Fruit fly (Drosophila melanogaster) whole organism, embryonic: ENCODE measurements around the gene CG12016.

Source experiments
- CG10979 ChIP-seq: fragments of 200-800 bp; sonication (Bioruptor generic); optimal IDR thresholded peaks from 2 replicates; lab custom pipeline; 2018; ENCODE audit warnings: missing biosample characterization, mild to moderate bottlenecking, missing genetic modification characterization, moderate library complexity
- CG14014 ChIP-seq: fragments of 200-800 bp; sonication (Bioruptor generic); IDR thresholded peaks from 2 replicates; pipeline ENCODE4 v1.3.6; 2022; ENCODE audit warnings: missing biosample characterization, missing genetic modification characterization
- CG15514 ChIP-seq: fragments of 200-800 bp; sonication (Bioruptor generic); optimal IDR thresholded peaks from 3 replicates; lab custom pipeline; 2017; ENCODE audit warnings: missing biosample characterization, missing genetic modification characterization, mild to moderate bottlenecking, moderate library complexity, missing genetic modification reagents
- CG17802 ChIP-seq: fragments of 200-800 bp; sonication (Bioruptor generic); optimal IDR thresholded peaks from 2 replicates; lab custom pipeline; 2018; ENCODE audit warnings: missing biosample characterization, mild to moderate bottlenecking, missing genetic modification characterization, moderate library complexity
- CG30431 ChIP-seq: fragments of 200-800 bp; sonication (Bioruptor generic); optimal IDR thresholded peaks from 2 replicates; lab custom pipeline; 2017; ENCODE audit warnings: missing biosample characterization, missing genetic modification characterization
- CG32772 ChIP-seq: fragments of 200-800 bp; sonication (Bioruptor generic); IDR thresholded peaks from 2 replicates; pipeline ENCODE4 v1.3.6; 2022; ENCODE audit warnings: missing biosample characterization, missing genetic modification characterization
- CG43689 ChIP-seq: fragments of 200-800 bp; sonication (Bioruptor generic); IDR thresholded peaks from 2 replicates; pipeline ENCODE4 v1.3.6; 2022; ENCODE audit warnings: missing biosample characterization, missing genetic modification characterization
- CG6813 ChIP-seq: fragments of 200-800 bp; sonication (Bioruptor generic); optimal IDR thresholded peaks from 2 replicates; lab custom pipeline; 2017; ENCODE audit warnings: missing biosample characterization, missing genetic modification characterization, mild to moderate bottlenecking, moderate library complexity, missing genetic modification reagents
- CG8924 ChIP-seq: fragments of 200-800 bp; optimal IDR thresholded peaks from 3 replicates; lab custom pipeline; 2019; ENCODE audit warnings: missing biosample characterization, mild to moderate bottlenecking, missing genetic modification characterization, moderate library complexity
- CG9797 ChIP-seq: fragments of 200-800 bp; sonication (Bioruptor generic); optimal IDR thresholded peaks from 3 replicates; lab custom pipeline; 2018; ENCODE audit warnings: missing biosample characterization, mild to moderate bottlenecking, missing genetic modification characterization
- CG9932 ChIP-seq: fragments of 200-800 bp; sonication (Bioruptor generic); IDR thresholded peaks from 2 replicates; pipeline ENCODE4 v1.3.6; 2022; ENCODE audit warnings: missing biosample characterization, missing genetic modification characterization
- Camta ChIP-seq: fragments of 200-800 bp; sonication (Bioruptor generic); optimal IDR thresholded peaks from 2 replicates; lab custom pipeline; 2016; ENCODE audit warnings: missing biosample characterization, missing genetic modification characterization
- Dad ChIP-seq: fragments of 200-800 bp; sonication (Bioruptor generic); optimal IDR thresholded peaks from 3 replicates; lab custom pipeline; 2016; ENCODE audit warnings: missing biosample characterization, missing genetic modification characterization
- Doc2 ChIP-seq: fragments of 200-800 bp; sonication (Bioruptor generic); IDR thresholded peaks from 2 replicates; pipeline ENCODE4 v1.3.6; 2022; ENCODE audit warnings: missing biosample characterization, missing genetic modification characterization
- Dp ChIP-seq: fragments of 200-800 bp; sonication (Bioruptor generic); optimal IDR thresholded peaks from 2 replicates; lab custom pipeline; 2018; ENCODE audit warnings: missing biosample characterization, mild to moderate bottlenecking, missing genetic modification characterization, moderate library complexity
- Dref ChIP-seq: fragments of 200-800 bp; sonication (Bioruptor generic); IDR thresholded peaks from 2 replicates; pipeline ENCODE4 v1.3.6; 2022; ENCODE audit warnings: missing biosample characterization, missing genetic modification characterization
- Eip74EF ChIP-seq, 2 experiments: fragments of 200-800 bp in 1 of 2; fragments of >200 bp in 1 of 2; sonication (Bioruptor generic) in 1 of 2; optimal IDR thresholded peaks; 2 replicates each; lab custom pipeline; 2017 to 2019; ENCODE audit warnings: missing biosample characterization in 2 of 2, missing genetic modification characterization in 2 of 2, mild to moderate bottlenecking in 1 of 2, moderate library complexity in 1 of 2
- Hmx ChIP-seq: fragments of 200-800 bp; sonication (Bioruptor generic); optimal IDR thresholded peaks from 2 replicates; lab custom pipeline; 2016; ENCODE audit warnings: missing biosample characterization, missing genetic modification characterization
- MTF-1 ChIP-seq: fragments of 200-800 bp; sonication (Bioruptor generic); optimal IDR thresholded peaks from 2 replicates; lab custom pipeline; 2018; ENCODE audit warnings: missing biosample characterization, mild to moderate bottlenecking, missing genetic modification characterization, borderline replicate concordance
- Max ChIP-seq: fragments of 200-800 bp; sonication (Bioruptor generic); optimal IDR thresholded peaks from 2 replicates; lab custom pipeline; 2016; ENCODE audit warnings: missing biosample characterization, mild to moderate bottlenecking, missing genetic modification characterization
- NC2α ChIP-seq: fragments of 200-800 bp; sonication (Bioruptor generic); optimal IDR thresholded peaks from 2 replicates; lab custom pipeline; 2016; ENCODE audit warnings: missing biosample characterization, missing genetic modification characterization
- NC2β ChIP-seq: fragments of 200-800 bp; sonication (Bioruptor generic); optimal IDR thresholded peaks from 2 replicates; lab custom pipeline; 2016; ENCODE audit warnings: missing biosample characterization, missing genetic modification characterization
- NfI ChIP-seq: fragments of 200-800 bp; sonication (Bioruptor generic); optimal IDR thresholded peaks from 3 replicates; lab custom pipeline; 2018; ENCODE audit warnings: missing biosample characterization, mild to moderate bottlenecking, missing genetic modification characterization, moderate library complexity
- Sox102F ChIP-seq: fragments of 200-800 bp; sonication (Bioruptor generic); optimal IDR thresholded peaks from 2 replicates; lab custom pipeline; 2018; ENCODE audit warnings: missing biosample characterization, mild to moderate bottlenecking, missing genetic modification characterization, moderate library complexity
- ara ChIP-seq: fragments of 200-800 bp; sonication (Bioruptor generic); IDR thresholded peaks from 2 replicates; pipeline ENCODE4 v1.3.6; 2022; ENCODE audit warnings: missing biosample characterization, missing genetic modification characterization
- ato ChIP-seq: fragments of 200-800 bp; sonication (Bioruptor generic); IDR thresholded peaks from 2 replicates; pipeline ENCODE4 v1.3.6; 2022; ENCODE audit warnings: missing biosample characterization, missing genetic modification characterization; ENCODE audit not compliant: partially characterized antibody
- az2 ChIP-seq: fragments of 200-800 bp; sonication (Bioruptor generic); optimal IDR thresholded peaks from 3 replicates; lab custom pipeline; 2016; ENCODE audit warnings: missing biosample characterization, missing genetic modification characterization
- cg ChIP-seq: fragments of 200-800 bp; sonication (Bioruptor generic); optimal IDR thresholded peaks from 3 replicates; lab custom pipeline; 2019; ENCODE audit warnings: missing biosample characterization, mild to moderate bottlenecking, missing genetic modification characterization, moderate library complexity
- crp ChIP-seq, 2 experiments: fragments of 200-800 bp; sonication (Bioruptor generic); optimal IDR thresholded peaks; 2 replicates in 1 of 2; 3 replicates in 1 of 2; lab custom pipeline; 2017; ENCODE audit warnings: missing biosample characterization in 2 of 2, missing genetic modification characterization in 2 of 2, mild to moderate bottlenecking in 1 of 2, moderate library complexity in 1 of 2
- dimm ChIP-seq: fragments of 200-800 bp; sonication (Bioruptor generic); IDR thresholded peaks from 2 replicates; pipeline ENCODE4 v1.3.6; 2022; ENCODE audit warnings: missing biosample characterization, missing genetic modification characterization
- disco-r ChIP-seq: fragments of 200-800 bp; sonication (Bioruptor generic); optimal IDR thresholded peaks from 2 replicates; lab custom pipeline; 2016; ENCODE audit warnings: missing biosample characterization, missing genetic modification characterization
- fd3F ChIP-seq: fragments of 200-800 bp; sonication (Bioruptor generic); optimal IDR thresholded peaks from 2 replicates; lab custom pipeline; 2018; ENCODE audit warnings: missing biosample characterization, mild to moderate bottlenecking, missing genetic modification characterization, moderate library complexity
- gcm ChIP-seq: fragments of 200-800 bp; sonication (Bioruptor generic); optimal IDR thresholded peaks from 2 replicates; lab custom pipeline; 2019; ENCODE audit warnings: missing biosample characterization, mild to moderate bottlenecking, missing genetic modification characterization, moderate library complexity
- kah ChIP-seq: fragments of 200-800 bp; sonication (Bioruptor generic); optimal IDR thresholded peaks from 2 replicates; lab custom pipeline; 2018; ENCODE audit warnings: missing biosample characterization, mild to moderate bottlenecking, missing genetic modification characterization
- lab ChIP-seq: fragments of 200-800 bp; sonication (Bioruptor generic); optimal IDR thresholded peaks from 3 replicates; lab custom pipeline; 2017; ENCODE audit warnings: missing biosample characterization, missing genetic modification characterization, mild to moderate bottlenecking, moderate library complexity, missing genetic modification reagents
- lmd ChIP-seq: fragments of 200-800 bp; sonication (Bioruptor generic); IDR thresholded peaks from 2 replicates; pipeline ENCODE4 v1.3.6; 2022; ENCODE audit warnings: missing biosample characterization, missing genetic modification characterization
- nau ChIP-seq: fragments of 200-800 bp; sonication (Bioruptor generic); optimal IDR thresholded peaks from 3 replicates; lab custom pipeline; 2017; ENCODE audit warnings: missing biosample characterization, mild to moderate bottlenecking, missing genetic modification characterization, missing genetic modification reagents
- pho ChIP-seq: fragments of 200-800 bp; sonication (Bioruptor generic); optimal IDR thresholded peaks from 2 replicates; lab custom pipeline; 2016; ENCODE audit warnings: missing biosample characterization, missing genetic modification characterization
- prd ChIP-seq, 3 experiments: fragments of >200 bp in 2 of 3; fragments of 200-800 bp in 1 of 3; sonication (Bioruptor generic) in 1 of 3; optimal IDR thresholded peaks in 2 of 3; IDR thresholded peaks in 1 of 3; 2 replicates in 2 of 3; 3 replicates in 1 of 3; pipeline versions ENCODE4 v1.3.6 to Lab custom; 2017 to 2022; ENCODE audit warnings: missing biosample characterization in 1 of 3, missing genetic modification characterization in 1 of 3
- scrt ChIP-seq: fragments of 200-800 bp; sonication (Bioruptor generic); optimal IDR thresholded peaks from 2 replicates; lab custom pipeline; 2018; ENCODE audit warnings: missing biosample characterization, mild to moderate bottlenecking, missing genetic modification characterization, moderate library complexity
- sim ChIP-seq: fragments of 200-800 bp; sonication (Bioruptor generic); IDR thresholded peaks from 2 replicates; pipeline ENCODE4 v1.3.6; 2022; ENCODE audit warnings: missing biosample characterization, missing genetic modification characterization
- sna ChIP-seq: fragments of 200-800 bp; sonication (Bioruptor generic); IDR thresholded peaks from 2 replicates; pipeline ENCODE4 v1.3.6; 2022; ENCODE audit warnings: missing biosample characterization, missing genetic modification characterization; ENCODE audit not compliant: partially characterized antibody
- sqz ChIP-seq: fragments of 200-800 bp; sonication (Bioruptor generic); optimal IDR thresholded peaks from 3 replicates; lab custom pipeline; 2018; ENCODE audit warnings: missing biosample characterization, mild to moderate bottlenecking, missing genetic modification characterization
- tll ChIP-seq, 2 experiments: fragments of 200-800 bp in 1 of 2; fragments of >200 bp in 1 of 2; sonication (Bioruptor generic) in 1 of 2; optimal IDR thresholded peaks; 2 replicates each; lab custom pipeline; 2017 to 2019; ENCODE audit warnings: missing biosample characterization in 2 of 2, missing genetic modification characterization in 2 of 2, mild to moderate bottlenecking in 1 of 2, moderate library complexity in 1 of 2
- vfl ChIP-seq: fragments of 200-800 bp; sonication (Bioruptor generic); optimal IDR thresholded peaks from 2 replicates; lab custom pipeline; 2016; ENCODE audit warnings: missing biosample characterization, missing genetic modification characterization
- z ChIP-seq: fragments of 200-800 bp; sonication (Bioruptor generic); IDR thresholded peaks from 3 replicates; pipeline ENCODE4 v1.3.6; 2022; ENCODE audit warnings: missing biosample characterization, missing genetic modification characterization

Gene CG12016

dm6 chr3L:3325925-3326903 lies 6.9 kb downstream of the CG12016 start, which contains the start of gene Gtpx (continued):
- no peak for TF ChIP-seq CG6813 (GFP tag; lab: Kevin White, UChicago)
- no peak for TF ChIP-seq ato (GFP tag; lab: Robert Waterston, UW)
- TF ChIP-seq z (GFP tag; lab: Robert Waterston, UW) = no peak
- TF ChIP-seq pho = peak; percentile 54
- TF ChIP-seq tll (GFP tag; optimal IDR thresholded peaks at IDR 0.05; lab: Kevin White, UChicago) = peak in 1 of 2 experiments; percentile 8
- no peak for TF ChIP-seq Hmx
- TF ChIP-seq CG14014 (GFP tag; lab: Robert Waterston, UW) = no peak
- no peak for TF ChIP-seq sim (GFP tag; lab: Robert Waterston, UW)
- TF ChIP-seq CG30431 (GFP tag; lab: Kevin White, UChicago) = no peak
- TF ChIP-seq prd (optimal IDR thresholded peaks at IDR 0.05; lab: Kevin White, UChicago) = no peak
- peak; percentile 50; the same call in 1 of the 3 replicates for TF ChIP-seq prd (GFP tag; IDR thresholded peaks at IDR 0.05; lab: Robert Waterston, UW)
- no peak for TF ChIP-seq Doc2 (GFP tag; lab: Robert Waterston, UW)
- TF ChIP-seq CG9932 (GFP tag; lab: Robert Waterston, UW) = peak; percentile 69
- no peak for TF ChIP-seq sqz
- TF ChIP-seq Dad (GFP tag; lab: Kevin White, UChicago) = no peak
- TF ChIP-seq MTF-1 = no peak
- no peak for TF ChIP-seq CG32772
- TF ChIP-seq sna (GFP tag; lab: Robert Waterston, UW) = no peak
- TF ChIP-seq CG8924 (tag; lab: Kevin White, UChicago) = peak; percentile 6
- TF ChIP-seq lmd (GFP tag; lab: Robert Waterston, UW) = peak; percentile 20; the same call in 1 of the 2 replicates
- peak; percentile 39 for TF ChIP-seq NC2β
- TF ChIP-seq scrt (GFP tag; lab: Kevin White, UChicago) = no peak
- no peak for TF ChIP-seq dimm
- no peak for TF ChIP-seq kah
- TF ChIP-seq Dp (GFP tag; lab: Kevin White, UChicago) = peak; percentile 80
- TF ChIP-seq crp (GFP tag; optimal IDR thresholded peaks at IDR 0.05; lab: Kevin White, UChicago) = peak in 1 of 2 experiments; percentile 22
- TF ChIP-seq CG15514 (GFP tag; lab: Kevin White, UChicago) = peak; percentile 63
- no peak for TF ChIP-seq Max (GFP tag; lab: Kevin White, UChicago)
- TF ChIP-seq NfI = peak; percentile 39
- peak; percentile 29 for TF ChIP-seq fd3F (GFP tag; lab: Kevin White, UChicago)
- TF ChIP-seq CG9797 (GFP tag; lab: Kevin White, UChicago) = peak; percentile 87
- TF ChIP-seq gcm (GFP tag; lab: Kevin White, UChicago) = no peak
- TF ChIP-seq disco-r (GFP tag; lab: Kevin White, UChicago) = no peak
- TF ChIP-seq Dref (GFP tag; lab: Robert Waterston, UW) = peak; percentile 31; the same call in 1 of the 2 replicates
- no peak for TF ChIP-seq Camta (GFP tag; lab: Kevin White, UChicago)
- TF ChIP-seq nau = no peak
- TF ChIP-seq ara (GFP tag; lab: Robert Waterston, UW) = no peak
- TF ChIP-seq Eip74EF (GFP tag; optimal IDR thresholded peaks at IDR 0.05; lab: Kevin White, UChicago) = no peak
- no peak for TF ChIP-seq CG10979 (tag; lab: Kevin White, UChicago)
- peak; percentile 71 for TF ChIP-seq cg
- no peak for TF ChIP-seq Sox102F (GFP tag; lab: Kevin White, UChicago)
- no peak for TF ChIP-seq lab (GFP tag; lab: Kevin White, UChicago)
- peak; percentile 30 for TF ChIP-seq az2
- peak; percentile 15 for TF ChIP-seq CG17802
- TF ChIP-seq NC2α (GFP tag; lab: Kevin White, UChicago) = no peak
- TF ChIP-seq vfl (GFP tag; lab: Kevin White, UChicago) = peak; percentile 9
- no peak for TF ChIP-seq CG43689 (GFP tag; lab: Robert Waterston, UW)
